Fruit fly (Drosophila melanogaster) whole organism, embryonic: ENCODE results near the gene MESR3.

Experiments
- CG1024 ChIP-seq: fragments of 200-800 bp; sonication (Bioruptor generic); IDR thresholded peaks from 2 replicates; pipeline ENCODE4 v1.3.6; 2022; ENCODE audit warnings: missing biosample characterization, missing genetic modification characterization
- CG10321 ChIP-seq: fragments of 200-800 bp; sonication (Bioruptor generic); IDR thresholded peaks from 2 replicates; pipeline ENCODE4 v1.3.6; 2022; ENCODE audit warnings: missing biosample characterization, missing genetic modification characterization
- CG10543 ChIP-seq: fragments of 200-800 bp; sonication (Bioruptor generic); optimal IDR thresholded peaks from 3 replicates; lab custom pipeline; 2017; ENCODE audit warnings: missing biosample characterization, mild to moderate bottlenecking, missing genetic modification characterization, moderate library complexity
- CG11456 ChIP-seq: fragments of 200-800 bp; sonication (Bioruptor generic); IDR thresholded peaks from 3 replicates; pipeline ENCODE4 v1.3.6; 2022; ENCODE audit warnings: missing biosample characterization, missing genetic modification characterization
- CG11695 ChIP-seq: fragments of 200-800 bp; sonication (Bioruptor generic); IDR thresholded peaks from 3 replicates; pipeline ENCODE4 v1.3.6; 2022; ENCODE audit warnings: missing biosample characterization, missing genetic modification characterization
- CG12299 ChIP-seq: fragments of 200-800 bp; sonication (Bioruptor generic); optimal IDR thresholded peaks from 2 replicates; lab custom pipeline; 2018; ENCODE audit warnings: missing biosample characterization, mild to moderate bottlenecking, missing genetic modification characterization
- CG12391 ChIP-seq: fragments of 200-800 bp; sonication (Bioruptor generic); optimal IDR thresholded peaks from 3 replicates; lab custom pipeline; 2018; ENCODE audit warnings: missing biosample characterization, mild to moderate bottlenecking, missing genetic modification characterization, moderate library complexity
- CG14014 ChIP-seq: fragments of 200-800 bp; sonication (Bioruptor generic); IDR thresholded peaks from 2 replicates; pipeline ENCODE4 v1.3.6; 2022; ENCODE audit warnings: missing biosample characterization, missing genetic modification characterization
- CG14441 ChIP-seq: fragments of 200-800 bp; sonication (Bioruptor generic); IDR thresholded peaks from 2 replicates; pipeline ENCODE4 v1.3.6; 2022; ENCODE audit warnings: missing biosample characterization, missing genetic modification characterization
- CG14710 ChIP-seq: fragments of 200-800 bp; sonication (Bioruptor generic); optimal IDR thresholded peaks from 3 replicates; lab custom pipeline; 2019; ENCODE audit warnings: missing biosample characterization, mild to moderate bottlenecking, missing genetic modification characterization, moderate library complexity
- CG1602 ChIP-seq: fragments of 200-800 bp; sonication (Bioruptor generic); optimal IDR thresholded peaks from 3 replicates; lab custom pipeline; 2016; ENCODE audit warnings: missing biosample characterization, missing genetic modification characterization
- CG16815 ChIP-seq: fragments of 200-800 bp; sonication (Bioruptor generic); optimal IDR thresholded peaks from 3 replicates; lab custom pipeline; 2017; ENCODE audit warnings: missing biosample characterization, mild to moderate bottlenecking, missing genetic modification characterization
- CG17385 ChIP-seq: fragments of 200-800 bp; sonication (Bioruptor generic); optimal IDR thresholded peaks from 3 replicates; lab custom pipeline; 2018; ENCODE audit warnings: missing biosample characterization, mild to moderate bottlenecking, missing genetic modification characterization
- CG31365 ChIP-seq: fragments of 200-800 bp; sonication (Bioruptor generic); optimal IDR thresholded peaks from 2 replicates; lab custom pipeline; 2018; ENCODE audit warnings: missing biosample characterization, mild to moderate bottlenecking, missing genetic modification characterization
- CG31388 ChIP-seq: fragments of 200-800 bp; sonication (Bioruptor generic); optimal IDR thresholded peaks from 2 replicates; lab custom pipeline; 2016; ENCODE audit warnings: missing biosample characterization, missing genetic modification characterization
- CG34224 ChIP-seq: fragments of 200-800 bp; sonication (Bioruptor generic); IDR thresholded peaks from 3 replicates; pipeline ENCODE4 v1.3.6; 2022; ENCODE audit warnings: missing biosample characterization, missing genetic modification characterization; ENCODE audit not compliant: partially characterized antibody
- CG4730 ChIP-seq: fragments of 200-800 bp; sonication (Bioruptor generic); IDR thresholded peaks from 2 replicates; pipeline ENCODE4 v1.3.6; 2022; ENCODE audit warnings: missing biosample characterization, missing genetic modification characterization
- CG5245 ChIP-seq: fragments of 200-800 bp; sonication (Bioruptor generic); optimal IDR thresholded peaks from 3 replicates; lab custom pipeline; 2016; ENCODE audit warnings: missing biosample characterization, missing genetic modification characterization
- CG6654 ChIP-seq: fragments of 200-800 bp; sonication (Bioruptor generic); optimal IDR thresholded peaks from 2 replicates; lab custom pipeline; 2017; ENCODE audit warnings: missing biosample characterization, mild to moderate bottlenecking, missing genetic modification characterization
- CG6813 ChIP-seq: fragments of 200-800 bp; sonication (Bioruptor generic); optimal IDR thresholded peaks from 2 replicates; lab custom pipeline; 2017; ENCODE audit warnings: missing biosample characterization, missing genetic modification characterization, mild to moderate bottlenecking, moderate library complexity, missing genetic modification reagents
- CG7357 ChIP-seq: fragments of 200-800 bp; sonication (Bioruptor generic); IDR thresholded peaks from 3 replicates; pipeline ENCODE4 v1.3.6; 2022; ENCODE audit warnings: missing biosample characterization, missing genetic modification characterization
- CG7372 ChIP-seq: fragments of 200-800 bp; sonication (Bioruptor generic); IDR thresholded peaks from 2 replicates; pipeline ENCODE4 v1.3.6; 2022; ENCODE audit warnings: missing biosample characterization, missing genetic modification characterization
- CG7928 ChIP-seq: fragments of 200-800 bp; sonication (Bioruptor generic); optimal IDR thresholded peaks from 2 replicates; lab custom pipeline; 2017; ENCODE audit warnings: missing biosample characterization, mild to moderate bottlenecking, missing genetic modification characterization
- CG8290 ChIP-seq, 3 experiments: fragments of 200-800 bp; sonication (Bioruptor generic); optimal IDR thresholded peaks; 2 replicates each; lab custom pipeline; 2016 to 2019; ENCODE audit warnings: missing biosample characterization in 3 of 3, missing genetic modification characterization in 3 of 3, mild to moderate bottlenecking in 2 of 3, moderate library complexity in 1 of 3
- CG8944 ChIP-seq: fragments of 200-800 bp; sonication (Bioruptor generic); optimal IDR thresholded peaks from 3 replicates; lab custom pipeline; 2016; ENCODE audit warnings: missing biosample characterization, missing genetic modification characterization
- CG9876 ChIP-seq: fragments of 200-800 bp; sonication (Bioruptor generic); optimal IDR thresholded peaks from 2 replicates; lab custom pipeline; 2016; ENCODE audit warnings: missing biosample characterization, missing genetic modification characterization
- CTCF ChIP-seq: fragments of 200-800 bp; sonication (Bioruptor generic); optimal IDR thresholded peaks from 2 replicates; lab custom pipeline; 2017; ENCODE audit warnings: missing biosample characterization, mild to moderate bottlenecking, missing genetic modification characterization, moderate library complexity
- D ChIP-seq, 2 experiments: fragments of 200-800 bp in 1 of 2; fragments of >200 bp in 1 of 2; sonication (Bioruptor generic) in 1 of 2; optimal IDR thresholded peaks; 2 replicates in 1 of 2; 3 replicates in 1 of 2; lab custom pipeline; 2017; ENCODE audit warnings: mild to moderate bottlenecking in 1 of 2, missing biosample characterization in 1 of 2, missing genetic modification characterization in 1 of 2, missing genetic modification reagents in 1 of 2
- D19B ChIP-seq: fragments of 200-800 bp; sonication (Bioruptor generic); optimal IDR thresholded peaks from 2 replicates; lab custom pipeline; 2017; ENCODE audit warnings: missing biosample characterization, mild to moderate bottlenecking, missing genetic modification characterization
- Dp ChIP-seq: fragments of 200-800 bp; sonication (Bioruptor generic); optimal IDR thresholded peaks from 2 replicates; lab custom pipeline; 2018; ENCODE audit warnings: missing biosample characterization, mild to moderate bottlenecking, missing genetic modification characterization, moderate library complexity
- Fer1 ChIP-seq: fragments of 200-800 bp; sonication (Bioruptor generic); optimal IDR thresholded peaks from 2 replicates; lab custom pipeline; 2017; ENCODE audit warnings: missing biosample characterization, mild to moderate bottlenecking, missing genetic modification characterization
- Fer3 ChIP-seq: fragments of 200-800 bp; sonication (Bioruptor generic); optimal IDR thresholded peaks from 2 replicates; lab custom pipeline; 2018; ENCODE audit warnings: missing biosample characterization, mild to moderate bottlenecking, missing genetic modification characterization, moderate library complexity
- Sox102F ChIP-seq: fragments of 200-800 bp; sonication (Bioruptor generic); optimal IDR thresholded peaks from 2 replicates; lab custom pipeline; 2018; ENCODE audit warnings: missing biosample characterization, mild to moderate bottlenecking, missing genetic modification characterization, moderate library complexity
- Sry-δ ChIP-seq: fragments of 200-800 bp; sonication (Bioruptor generic); optimal IDR thresholded peaks from 2 replicates; lab custom pipeline; 2016; ENCODE audit warnings: missing biosample characterization, missing genetic modification characterization
- chn ChIP-seq: fragments of 200-800 bp; sonication (Bioruptor generic); optimal IDR thresholded peaks from 2 replicates; lab custom pipeline; 2016; ENCODE audit warnings: missing biosample characterization, missing genetic modification characterization
- dmrt99B ChIP-seq: fragments of 200-800 bp; sonication (Bioruptor generic); optimal IDR thresholded peaks from 2 replicates; lab custom pipeline; 2018; ENCODE audit warnings: missing biosample characterization, mild to moderate bottlenecking, missing genetic modification characterization, moderate library complexity
- eyg ChIP-seq: fragments of 200-800 bp; sonication (Bioruptor generic); optimal IDR thresholded peaks from 3 replicates; lab custom pipeline; 2016; ENCODE audit warnings: missing biosample characterization, missing genetic modification characterization
- fu2 ChIP-seq: fragments of 200-800 bp; sonication (Bioruptor generic); optimal IDR thresholded peaks from 2 replicates; lab custom pipeline; 2016; ENCODE audit warnings: missing biosample characterization, missing genetic modification characterization
- grn ChIP-seq: fragments of 200-800 bp; sonication (Bioruptor generic); optimal IDR thresholded peaks from 3 replicates; lab custom pipeline; 2017; ENCODE audit warnings: missing biosample characterization, missing genetic modification characterization
- gsb-n ChIP-seq: fragments of 200-800 bp; sonication (Bioruptor generic); optimal IDR thresholded peaks from 3 replicates; lab custom pipeline; 2018; ENCODE audit warnings: missing biosample characterization, mild to moderate bottlenecking, missing genetic modification characterization
- inv ChIP-seq: fragments of 200-800 bp; sonication (Bioruptor generic); IDR thresholded peaks from 2 replicates; pipeline ENCODE4 v1.3.6; 2022; ENCODE audit warnings: missing biosample characterization, missing genetic modification characterization; ENCODE audit not compliant: partially characterized antibody
- nerfin-2 ChIP-seq: fragments of 200-800 bp; sonication (Bioruptor generic); IDR thresholded peaks from 2 replicates; pipeline ENCODE4 v1.3.6; 2022; ENCODE audit warnings: missing biosample characterization, missing genetic modification characterization; ENCODE audit not compliant: partially characterized antibody
- nom ChIP-seq: fragments of 200-800 bp; sonication (Bioruptor generic); optimal IDR thresholded peaks from 2 replicates; lab custom pipeline; 2017; ENCODE audit warnings: missing biosample characterization, missing genetic modification characterization, mild to moderate bottlenecking, moderate library complexity, missing genetic modification reagents
- org-1 ChIP-seq: fragments of 200-800 bp; sonication (Bioruptor generic); optimal IDR thresholded peaks from 2 replicates; lab custom pipeline; 2017; ENCODE audit warnings: missing biosample characterization, missing genetic modification characterization
- ranshi ChIP-seq: fragments of 200-800 bp; sonication (Bioruptor generic); IDR thresholded peaks from 2 replicates; pipeline ENCODE4 v1.3.6; 2022; ENCODE audit warnings: missing biosample characterization, missing genetic modification characterization
- sisA ChIP-seq: fragments of 200-800 bp; sonication (Bioruptor generic); IDR thresholded peaks from 2 replicates; pipeline ENCODE4 v1.3.6; 2022; ENCODE audit warnings: missing biosample characterization, missing genetic modification characterization
- sna ChIP-seq: fragments of 200-800 bp; sonication (Bioruptor generic); IDR thresholded peaks from 2 replicates; pipeline ENCODE4 v1.3.6; 2022; ENCODE audit warnings: missing biosample characterization, missing genetic modification characterization; ENCODE audit not compliant: partially characterized antibody
- sug ChIP-seq: fragments of 200-800 bp; optimal IDR thresholded peaks from 2 replicates; lab custom pipeline; 2019; ENCODE audit warnings: missing biosample characterization, mild to moderate bottlenecking, missing genetic modification characterization, moderate library complexity
- tna ChIP-seq: fragments of 200-800 bp; sonication (Bioruptor generic); IDR thresholded peaks from 2 replicates; pipeline ENCODE4 v1.3.6; 2022; ENCODE audit warnings: missing biosample characterization, missing genetic modification characterization; ENCODE audit not compliant: partially characterized antibody
- twi ChIP-seq: fragments of 200-800 bp; optimal IDR thresholded peaks from 2 replicates; lab custom pipeline; 2019; ENCODE audit warnings: missing biosample characterization, mild to moderate bottlenecking, missing genetic modification characterization, moderate library complexity
- unpg ChIP-seq: fragments of 200-800 bp; sonication (Bioruptor generic); optimal IDR thresholded peaks from 3 replicates; lab custom pipeline; 2018; ENCODE audit warnings: missing biosample characterization, mild to moderate bottlenecking, missing genetic modification characterization, moderate library complexity

The MESR3 gene

DNA sequence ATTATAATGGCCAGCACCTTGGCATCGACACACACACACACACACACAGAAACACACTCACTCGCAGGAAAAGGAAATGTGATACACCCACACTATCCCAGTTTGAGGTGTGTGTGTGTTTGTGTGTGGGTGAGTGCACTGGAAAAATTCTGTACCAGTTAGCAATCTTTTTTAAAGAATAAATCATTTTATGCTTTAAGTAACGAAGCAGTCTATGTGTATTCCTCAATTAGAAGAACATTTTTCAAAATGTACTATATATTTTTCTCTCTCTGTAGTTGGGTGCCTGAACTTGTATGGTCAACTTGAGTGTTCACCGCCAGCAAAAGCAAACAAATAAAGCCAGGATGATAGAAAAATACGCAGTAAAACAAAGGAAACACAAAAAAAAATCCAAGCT lies 32.4 kb upstream of the MESR3 start (continued):
- TF ChIP-seq sug (tag; lab: Kevin White, UChicago) (no peak), sisA (GFP tag; lab: Robert Waterston, UW) (peak; percentile 65), CG16815 (GFP tag; lab: Kevin White, UChicago) (no peak), org-1 (GFP tag; lab: Kevin White, UChicago) (no peak), CG7357 (GFP tag; lab: Robert Waterston, UW) (peak; percentile 42; the same call in 1 of the 3 replicates), fu2 (GFP tag; lab: Kevin White, UChicago) (no peak), gsb-n (tag; lab: Kevin White, UChicago) (no peak), CG1602 (no peak), CG14710 (no peak), tna (GFP tag; lab: Robert Waterston, UW) (no peak), CTCF (GFP tag; lab: Kevin White, UChicago) (no peak), D (optimal IDR thresholded peaks at IDR 0.05; lab: Kevin White, UChicago) (no peak), D (GFP tag; optimal IDR thresholded peaks at IDR 0.05; lab: Kevin White, UChicago) (no peak), Sox102F (GFP tag; lab: Kevin White, UChicago) (peak; percentile 26), CG14014 (peak; percentile 8; the same call in 1 of the 2 replicates), CG11456 (GFP tag; lab: Robert Waterston, UW) (no peak), CG31365 (tag; lab: Kevin White, UChicago) (no peak), ranshi (GFP tag; lab: Robert Waterston, UW) (peak; percentile 37; the same call in 1 of the 2 replicates), CG7372 (GFP tag; lab: Robert Waterston, UW) (no peak), Sry-δ (GFP tag; lab: Kevin White, UChicago) (no peak), CG10543 (no peak), CG34224 (GFP tag; lab: Robert Waterston, UW) (no peak), Fer3 (tag; lab: Kevin White, UChicago) (peak; percentile 21), grn (GFP tag; lab: Kevin White, UChicago) (no peak), CG11695 (GFP tag; lab: Robert Waterston, UW) (no peak), CG9876 (no peak), CG10321 (no peak), CG14441 (peak; percentile 56; the same call in 1 of the 2 replicates), CG17385 (GFP tag; lab: Kevin White, UChicago) (no peak), CG6813 (GFP tag; lab: Kevin White, UChicago) (no peak), CG4730 (GFP tag; lab: Robert Waterston, UW) (no peak), CG12391 (peak; percentile 10), unpg (GFP tag; lab: Kevin White, UChicago) (no peak), CG1024 (GFP tag; lab: Robert Waterston, UW) (no peak), CG7928 (GFP tag; lab: Kevin White, UChicago) (no peak), CG31388 (GFP tag; lab: Kevin White, UChicago) (no peak), sna (no peak), CG6654 (GFP tag; lab: Kevin White, UChicago) (no peak), CG5245 (GFP tag; lab: Kevin White, UChicago) (no peak), CG8290 (GFP tag; optimal IDR thresholded peaks at IDR 0.05; lab: Kevin White, UChicago) (no peak), CG8290 (tag; optimal IDR thresholded peaks at IDR 0.05; lab: Kevin White, UChicago) (no peak), nom (GFP tag; lab: Kevin White, UChicago) (no peak), D19B (no peak), dmrt99B (peak; percentile 45), CG12299 (no peak), chn (GFP tag; lab: Kevin White, UChicago) (no peak), eyg (GFP tag; lab: Kevin White, UChicago) (no peak), nerfin-2 (no peak), twi (tag; lab: Kevin White, UChicago) (no peak), CG8944 (GFP tag; lab: Kevin White, UChicago) (no peak), Fer1 (GFP tag; lab: Kevin White, UChicago) (peak; percentile 33), inv (GFP tag; lab: Robert Waterston, UW) (no peak), Dp (GFP tag; lab: Kevin White, UChicago) (no peak)
